Worm (Caenorhabditis elegans) whole organism, young adult: Measurements from ENCODE around the gene idpc-4.

Experiments
- B0035.1 ChIP-seq: sonication (generic microtip); optimal IDR thresholded peaks from 2 replicates; lab custom pipeline; 2016; ENCODE audit warnings: missing genetic modification characterization, mild to moderate bottlenecking, missing compliant biosample characterization, missing genotype, missing genetic modification reagents
- F10E7.11 ChIP-seq: sonication (generic microtip); optimal IDR thresholded peaks from 2 replicates; lab custom pipeline; 2017; ENCODE audit warnings: mild to moderate bottlenecking, missing genetic modification characterization, moderate library complexity, missing compliant biosample characterization
- F37B4.10 ChIP-seq: fragments of 200-800 bp; sonication (Bioruptor generic); IDR thresholded peaks from 2 replicates; pipeline ENCODE4 v1.3.6; 2022; ENCODE audit warnings: missing genetic modification characterization, missing compliant biosample characterization
- F57A8.1 ChIP-seq: fragments of 200-800 bp; sonication (Bioruptor generic); optimal IDR thresholded peaks from 2 replicates; lab custom pipeline; 2018; ENCODE audit warnings: mild to moderate bottlenecking, missing genetic modification characterization, moderate library complexity, missing compliant biosample characterization
- T07F8.4 ChIP-seq: sonication (generic microtip); optimal IDR thresholded peaks from 2 replicates; lab custom pipeline; 2016; ENCODE audit warnings: mild to moderate bottlenecking, missing genetic modification characterization, moderate library complexity, missing compliant biosample characterization
- T26A5.8 ChIP-seq: sonication (generic microtip); optimal IDR thresholded peaks from 2 replicates; lab custom pipeline; 2016; ENCODE audit warnings: missing genetic modification characterization, missing compliant biosample characterization
- aptf-2 ChIP-seq: fragments of 200-800 bp; sonication (Bioruptor generic); conservative IDR thresholded peaks from 2 replicates; pipeline ENCODE4 v1.3.6; 2022; ENCODE audit warnings: missing genetic modification reagents, missing genetic modification characterization, missing compliant biosample characterization
- athp-1 ChIP-seq: sonication (generic microtip); optimal IDR thresholded peaks from 2 replicates; lab custom pipeline; 2017; ENCODE audit warnings: mild to moderate bottlenecking, missing genetic modification characterization, missing compliant biosample characterization
- bed-2 ChIP-seq: fragments of 200-800 bp; sonication (Bioruptor generic); IDR thresholded peaks from 2 replicates; pipeline ENCODE4 v1.3.6; 2022; ENCODE audit warnings: missing genetic modification reagents, missing genetic modification characterization, missing compliant biosample characterization
- ccch-3 ChIP-seq: fragments of 200-800 bp; sonication (Bioruptor generic); optimal IDR thresholded peaks from 2 replicates; lab custom pipeline; 2018; ENCODE audit warnings: mild to moderate bottlenecking, missing genetic modification characterization, missing compliant biosample characterization
- cebp-1 ChIP-seq, 2 experiments: fragments of 200-800 bp in 1 of 2; sonication (Bioruptor generic) in 1 of 2; sonication (generic microtip) in 1 of 2; IDR thresholded peaks in 1 of 2; optimal IDR thresholded peaks in 1 of 2; 2 replicates each; pipeline versions ENCODE4 v1.3.6 to Lab custom; 2017 to 2022; ENCODE audit warnings: missing compliant biosample characterization in 2 of 2, missing genetic modification characterization in 2 of 2, mild to moderate bottlenecking in 1 of 2, missing genetic modification reagents in 1 of 2, moderate library complexity in 1 of 2
- cebp-2 ChIP-seq: fragments of 200-800 bp; sonication (Bioruptor generic); IDR thresholded peaks from 2 replicates; pipeline ENCODE4 v1.3.6; 2022; ENCODE audit warnings: missing genetic modification characterization, missing compliant biosample characterization
- ceh-58 ChIP-seq: fragments of 200-800 bp; sonication (Bioruptor generic); IDR thresholded peaks from 2 replicates; pipeline ENCODE4 v1.3.6; 2022; ENCODE audit warnings: missing genetic modification characterization, missing compliant biosample characterization
- ceh-79 ChIP-seq: sonication (generic microtip); optimal IDR thresholded peaks from 2 replicates; lab custom pipeline; 2017; ENCODE audit warnings: mild to moderate bottlenecking, missing genetic modification characterization, missing compliant biosample characterization
- ceh-91 ChIP-seq: fragments of 200-800 bp; sonication (Bioruptor generic); IDR thresholded peaks from 2 replicates; pipeline ENCODE4 v1.3.6; 2022; ENCODE audit warnings: missing genetic modification reagents, missing genetic modification characterization, missing compliant biosample characterization
- dox-1 ChIP-seq: fragments of 200-800 bp; sonication (Bioruptor generic); IDR thresholded peaks from 2 replicates; pipeline ENCODE4 v1.3.6; 2022; ENCODE audit warnings: missing genetic modification reagents, missing genetic modification characterization, missing compliant biosample characterization
- dpl-1 ChIP-seq: fragments of 150-350 bp; optimal IDR thresholded peaks from 2 replicates; lab custom pipeline; 2014; ENCODE audit warnings: missing biosample characterization, missing genetic modification reagents, missing genetic modification characterization
- egrh-3 ChIP-seq: fragments of 200-800 bp; sonication (Bioruptor generic); IDR thresholded peaks from 2 replicates; pipeline ENCODE4 v1.3.6; 2022; ENCODE audit warnings: missing genetic modification reagents, missing genetic modification characterization, missing compliant biosample characterization
- him-1 ChIP-seq: sonication (generic microtip); optimal IDR thresholded peaks from 2 replicates; lab custom pipeline; 2016; ENCODE audit warnings: missing genotype, missing genetic modification reagents, missing genetic modification characterization, missing compliant biosample characterization
- lin-40 ChIP-seq: sonication (generic microtip); optimal IDR thresholded peaks from 2 replicates; lab custom pipeline; 2016; ENCODE audit warnings: missing genetic modification characterization, mild to moderate bottlenecking, missing compliant biosample characterization, missing genotype, missing genetic modification reagents
- lir-1 ChIP-seq: fragments of 200-800 bp; sonication (Bioruptor generic); conservative IDR thresholded peaks from 2 replicates; pipeline ENCODE4 v1.3.6; 2022; ENCODE audit warnings: missing genetic modification reagents, missing genetic modification characterization, missing compliant biosample characterization
- lsl-1 ChIP-seq: fragments of 200-800 bp; sonication (Bioruptor generic); optimal IDR thresholded peaks from 2 replicates; lab custom pipeline; 2018; ENCODE audit warnings: mild to moderate bottlenecking, missing genetic modification characterization, moderate library complexity, missing compliant biosample characterization
- madf-10 ChIP-seq: sonication (generic microtip); optimal IDR thresholded peaks from 2 replicates; lab custom pipeline; 2016; ENCODE audit warnings: mild to moderate bottlenecking, missing genetic modification characterization, missing compliant biosample characterization
- madf-6 ChIP-seq: fragments of 200-800 bp; sonication (Bioruptor generic); IDR thresholded peaks from 2 replicates; pipeline ENCODE4 v1.3.6; 2022; ENCODE audit warnings: missing genetic modification reagents, missing genetic modification characterization, missing compliant biosample characterization
- madf-8 ChIP-seq: fragments of 200-800 bp; sonication (Bioruptor generic); conservative IDR thresholded peaks from 2 replicates; pipeline ENCODE4 v1.3.6; 2022; ENCODE audit warnings: missing genetic modification reagents, missing genetic modification characterization, missing compliant biosample characterization
- mcd-1 ChIP-seq: fragments of 200-800 bp; sonication (Bioruptor generic); IDR thresholded peaks from 2 replicates; pipeline ENCODE4 v1.3.6; 2022; ENCODE audit warnings: missing genetic modification reagents, missing genetic modification characterization, missing compliant biosample characterization
- nfya-1 ChIP-seq: sonication (generic microtip); optimal IDR thresholded peaks from 2 replicates; lab custom pipeline; 2017; ENCODE audit warnings: antibody characterized with exemption, missing compliant biosample characterization, missing genetic modification characterization, borderline replicate concordance; ENCODE audit not compliant: insufficient read depth
- nhr-179 ChIP-seq: sonication (generic microtip); optimal IDR thresholded peaks from 2 replicates; lab custom pipeline; 2016; ENCODE audit warnings: mild to moderate bottlenecking, missing genetic modification characterization, missing compliant biosample characterization
- nhr-80 ChIP-seq: sonication (generic microtip); optimal IDR thresholded peaks from 2 replicates; lab custom pipeline; 2016; ENCODE audit warnings: missing genetic modification characterization, missing compliant biosample characterization
- pha-4 ChIP-seq: fragments of 150-350 bp; sonication (generic microtip); optimal IDR thresholded peaks from 2 replicates; lab custom pipeline; 2014; ENCODE audit warnings: missing biosample characterization, missing genetic modification reagents, missing genetic modification characterization
- rcor-1 ChIP-seq: fragments of 200-800 bp; sonication (Bioruptor generic); IDR thresholded peaks from 2 replicates; pipeline ENCODE4 v1.3.6; 2022; ENCODE audit warnings: missing genetic modification reagents, missing genetic modification characterization, missing compliant biosample characterization
- rec-8 ChIP-seq, 2 experiments: sonication (generic microtip); optimal IDR thresholded peaks; 2 replicates each; lab custom pipeline; 2016; ENCODE audit warnings: mild to moderate bottlenecking in 2 of 2, missing genetic modification characterization in 2 of 2, missing genetic modification reagents in 2 of 2, missing genotype in 2 of 2, missing biosample characterization in 1 of 2, missing compliant biosample characterization in 1 of 2, moderate library complexity in 1 of 2
- rpc-1 ChIP-seq, 2 experiments: fragments of 150-350 bp in 1 of 2; sonication (generic microtip) in 1 of 2; optimal IDR thresholded peaks; 2 replicates each; lab custom pipeline; 2014 to 2018; ENCODE audit warnings: missing biosample characterization in 1 of 2, missing genetic modification characterization in 1 of 2, missing genetic modification reagents in 1 of 2, missing genotype in 1 of 2
- sea-2 ChIP-seq: fragments of 200-800 bp; sonication (Bioruptor generic); IDR thresholded peaks from 2 replicates; pipeline ENCODE4 v1.3.6; 2022; ENCODE audit warnings: missing genetic modification characterization, missing compliant biosample characterization
- snpc-1.1 ChIP-seq: sonication (generic microtip); optimal IDR thresholded peaks from 2 replicates; lab custom pipeline; 2017; ENCODE audit warnings: missing genetic modification characterization, mild to moderate bottlenecking, missing compliant biosample characterization, antibody characterized with exemption, moderate library complexity, missing genotype, missing genetic modification reagents; ENCODE audit not compliant: insufficient read depth
- tlf-1 ChIP-seq: fragments of 200-800 bp; sonication (Bioruptor generic); optimal IDR thresholded peaks from 2 replicates; lab custom pipeline; 2018; ENCODE audit warnings: mild to moderate bottlenecking, missing genetic modification characterization, missing compliant biosample characterization
- unc-130 ChIP-seq: sonication (generic microtip); optimal IDR thresholded peaks from 2 replicates; lab custom pipeline; 2016; ENCODE audit warnings: missing genetic modification reagents, missing genetic modification characterization, missing compliant biosample characterization
- zfh-2 ChIP-seq: fragments of 200-800 bp; sonication (Bioruptor generic); conservative IDR thresholded peaks from 2 replicates; pipeline ENCODE4 v1.3.6; 2022; ENCODE audit warnings: missing genetic modification reagents, missing genetic modification characterization, missing compliant biosample characterization
- zim-3 ChIP-seq: sonication (generic microtip); optimal IDR thresholded peaks from 2 replicates; lab custom pipeline; 2017; ENCODE audit warnings: mild to moderate bottlenecking, missing genetic modification characterization, moderate library complexity, missing compliant biosample characterization
- ztf-18 ChIP-seq: sonication (generic microtip); optimal IDR thresholded peaks from 2 replicates; lab custom pipeline; 2016; ENCODE audit warnings: missing genotype, mild to moderate bottlenecking, missing genetic modification characterization, missing compliant biosample characterization
- ztf-28 ChIP-seq: fragments of 200-800 bp; sonication (Bioruptor generic); IDR thresholded peaks from 2 replicates; pipeline ENCODE4 v1.3.6; 2022; ENCODE audit warnings: missing genetic modification reagents, missing genetic modification characterization, missing compliant biosample characterization

Gene idpc-4

DNA sequence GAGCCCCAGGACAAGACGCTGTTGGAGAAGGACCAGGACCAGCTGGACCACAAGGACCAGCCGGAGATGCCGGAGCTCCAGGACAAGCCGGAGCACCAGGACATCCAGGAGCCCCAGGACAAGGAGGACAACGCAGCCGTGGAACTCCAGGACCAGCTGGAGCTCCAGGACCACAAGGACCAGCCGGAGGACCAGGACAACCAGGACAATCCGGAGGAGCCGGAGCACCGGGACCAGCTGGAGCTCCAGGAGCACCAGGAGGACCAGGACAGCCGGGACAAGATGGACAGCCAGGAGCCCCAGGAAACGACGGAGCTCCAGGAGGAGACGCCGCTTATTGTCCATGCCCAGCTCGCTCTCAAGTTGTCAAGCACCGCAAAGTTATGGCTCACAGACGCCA is 5.3 kb downstream of the idpc-4 start (continued):
- TF ChIP-seq zfh-2 (GFP tag; lab: Robert Waterston, UW) (peak; percentile 72), pha-4 (no peak), lin-40 (no peak), madf-8 (no peak), him-1 (tag; lab: Kevin White, UChicago) (no peak), mcd-1 (GFP tag; lab: Robert Waterston, UW) (peak; percentile 32; the same call in 1 of the 2 replicates), madf-6 (GFP tag; lab: Robert Waterston, UW) (no peak)

DNA sequence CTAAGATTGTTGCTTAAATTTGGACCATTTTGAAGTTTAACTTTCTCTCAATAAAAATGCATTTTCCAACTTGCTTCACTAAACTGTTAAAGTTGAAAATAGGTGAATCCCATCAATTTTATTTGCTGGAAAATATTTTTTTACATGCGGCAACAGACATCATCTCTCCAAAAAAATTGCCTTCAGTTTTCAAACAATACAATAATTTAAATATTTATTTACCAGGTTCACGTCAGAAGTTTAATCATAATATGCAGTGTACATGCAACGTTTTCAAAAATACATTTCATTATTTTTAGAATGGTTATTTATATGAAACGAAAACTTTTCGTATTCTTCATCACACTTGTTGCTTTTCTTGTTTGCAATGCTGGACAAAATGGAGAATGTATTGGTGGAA is 5.7 kb downstream of the idpc-4 start, which contains the start of gene T06E4.5:
Gene T06E4.5, plus strand, starts transcription at position 301 of the 400 bp plus-strand sequence.
- no peak for TF ChIP-seq rcor-1 (GFP tag; lab: Robert Waterston, UW)

DNA sequence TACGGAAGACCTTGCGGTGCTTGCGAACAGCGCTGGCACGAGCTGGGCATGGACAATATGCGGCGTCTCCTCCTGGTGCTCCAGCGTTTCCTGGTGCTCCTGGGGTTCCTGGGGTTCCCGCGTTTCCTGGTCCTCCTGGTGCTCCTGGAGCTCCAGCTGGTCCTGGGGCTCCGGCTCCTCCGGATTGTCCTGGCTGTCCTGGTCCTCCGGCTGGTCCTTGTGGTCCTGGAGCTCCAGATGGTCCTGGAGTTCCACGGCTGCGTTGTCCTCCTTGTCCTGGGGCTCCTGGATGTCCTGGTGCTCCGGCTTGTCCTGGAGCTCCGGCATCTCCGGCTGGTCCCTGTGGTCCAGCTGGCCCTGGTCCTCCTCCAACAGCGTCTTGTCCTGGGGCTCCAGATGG is 7.1 kb downstream of the idpc-4 start:
- no peak for TF ChIP-seq T07F8.4 (tag; lab: Kevin White, UChicago)
- no peak for TF ChIP-seq aptf-2 (GFP tag; lab: Robert Waterston, UW)
- TF ChIP-seq tlf-1, result no peak
- TF ChIP-seq nfya-1, result no peak
- no peak for TF ChIP-seq ceh-58 (GFP tag; lab: Robert Waterston, UW)
- no peak for TF ChIP-seq zim-3 (tag; lab: Kevin White, UChicago)
- no peak for TF ChIP-seq lsl-1 (GFP tag; lab: Kevin White, UChicago)
- no peak for TF ChIP-seq sea-2 (GFP tag; lab: Robert Waterston, UW)
- no peak for TF ChIP-seq nhr-179 (tag; lab: Kevin White, UChicago)
- TF ChIP-seq ceh-91 (GFP tag; lab: Robert Waterston, UW), result no peak
- no peak for TF ChIP-seq madf-10 (tag; lab: Kevin White, UChicago)
- TF ChIP-seq dox-1, result 0 out of 2 replicates have a peak, but pooled peaks have one; percentile 17
- TF ChIP-seq T26A5.8 (tag; lab: Kevin White, UChicago), result no peak
- no peak for TF ChIP-seq B0035.1 (tag; lab: Kevin White, UChicago)
- no peak for TF ChIP-seq pha-4
- no peak for TF ChIP-seq cebp-2 (GFP tag; lab: Robert Waterston, UW)
- TF ChIP-seq bed-2 (GFP tag; lab: Robert Waterston, UW), result no peak
- no peak for TF ChIP-seq F57A8.1
- TF ChIP-seq egrh-3 (GFP tag; lab: Robert Waterston, UW), result peak; percentile 97
- no peak for TF ChIP-seq ztf-18 (tag; lab: Kevin White, UChicago)
- no peak for TF ChIP-seq ceh-79 (tag; lab: Kevin White, UChicago)
- no peak for TF ChIP-seq ztf-28 (GFP tag; lab: Robert Waterston, UW)
- no peak for TF ChIP-seq rpc-1 (optimal IDR thresholded peaks at IDR 0.05; lab: Kevin White, UChicago)
- no peak for TF ChIP-seq rpc-1 (tag; optimal IDR thresholded peaks at IDR 0.05; lab: Kevin White, UChicago)
- peak; percentile 82; the same call in 1 of the 2 replicates for TF ChIP-seq F37B4.10 (GFP tag; lab: Robert Waterston, UW)
- no peak for TF ChIP-seq nhr-80
- TF ChIP-seq F10E7.11 (tag; lab: Kevin White, UChicago), result no peak
- TF ChIP-seq ccch-3 (GFP tag; lab: Kevin White, UChicago), result no peak
- no peak for TF ChIP-seq unc-130 (GFP tag; lab: Kevin White, UChicago)
- TF ChIP-seq dpl-1 (GFP tag; lab: Kevin White, UChicago), result no peak
- TF ChIP-seq lir-1, result no peak
- no peak for TF ChIP-seq cebp-1 (GFP tag; IDR thresholded peaks at IDR 0.05; lab: Robert Waterston, UW)
- no peak for TF ChIP-seq cebp-1 (tag; optimal IDR thresholded peaks at IDR 0.05; lab: Kevin White, UChicago)
- TF ChIP-seq snpc-1.1 (tag; lab: Kevin White, UChicago), result no peak
- TF ChIP-seq mcd-1 (GFP tag; lab: Robert Waterston, UW), result peak; percentile 34; the same call in 1 of the 2 replicates
- no peak for TF ChIP-seq rec-8 (tag; optimal IDR thresholded peaks at IDR 0.05; lab: Kevin White, UChicago)
- no peak for TF ChIP-seq athp-1 (tag; lab: Kevin White, UChicago)
